Worm (Caenorhabditis elegans) whole organism, midembryonic: Measurements from ENCODE around the gene lips-1.

Experiments
- T22C8.4 ChIP-seq: fragments of 200-800 bp; sonication (Bioruptor generic); IDR thresholded peaks from 2 replicates; pipeline ENCODE4 v1.3.6; 2022; ENCODE audit warnings: missing genetic modification characterization, missing compliant biosample characterization
- cog-1 ChIP-seq: sonication (generic microtip); optimal IDR thresholded peaks from 2 replicates; lab custom pipeline; 2016; ENCODE audit warnings: missing genetic modification characterization, missing compliant biosample characterization
- flt-1 ChIP-seq: fragments of 200-800 bp; sonication (Bioruptor generic); IDR thresholded peaks from 2 replicates; pipeline ENCODE4 v1.3.6; 2022; ENCODE audit warnings: missing genetic modification characterization, missing compliant biosample characterization
- klf-2 ChIP-seq: fragments of 200-800 bp; sonication (Bioruptor generic); conservative IDR thresholded peaks from 2 replicates; pipeline ENCODE4 v1.3.6; 2022; ENCODE audit warnings: missing genetic modification reagents, missing genetic modification characterization, missing compliant biosample characterization
- med-1 ChIP-seq: sonication (generic microtip); optimal IDR thresholded peaks from 2 replicates; lab custom pipeline; 2017; ENCODE audit warnings: missing genetic modification characterization, mild to moderate bottlenecking, missing compliant biosample characterization, antibody characterized with exemption, missing genetic modification reagents; ENCODE audit not compliant: insufficient read depth
- ref-1 ChIP-seq: fragments of 200-800 bp; sonication (Bioruptor generic); conservative IDR thresholded peaks from 2 replicates; pipeline ENCODE4 v1.3.6; 2022; ENCODE audit warnings: missing genetic modification reagents, missing genetic modification characterization, missing compliant biosample characterization
- tab-1 ChIP-seq: fragments of 200-800 bp; sonication (Bioruptor generic); IDR thresholded peaks from 2 replicates; pipeline ENCODE4 v1.3.6; 2022; ENCODE audit warnings: missing genetic modification characterization, missing compliant biosample characterization
- ztf-23 ChIP-seq: fragments of 200-800 bp; sonication (Bioruptor generic); IDR thresholded peaks from 2 replicates; pipeline ENCODE4 v1.3.6; 2022; ENCODE audit warnings: missing genetic modification reagents, missing genetic modification characterization, missing compliant biosample characterization
- ztf-29 ChIP-seq: fragments of 200-800 bp; sonication (Bioruptor generic); IDR thresholded peaks from 2 replicates; pipeline ENCODE4 v1.3.6; 2022; ENCODE audit warnings: missing genetic modification reagents, missing genetic modification characterization, missing compliant biosample characterization

lips-1 gene

DNA sequence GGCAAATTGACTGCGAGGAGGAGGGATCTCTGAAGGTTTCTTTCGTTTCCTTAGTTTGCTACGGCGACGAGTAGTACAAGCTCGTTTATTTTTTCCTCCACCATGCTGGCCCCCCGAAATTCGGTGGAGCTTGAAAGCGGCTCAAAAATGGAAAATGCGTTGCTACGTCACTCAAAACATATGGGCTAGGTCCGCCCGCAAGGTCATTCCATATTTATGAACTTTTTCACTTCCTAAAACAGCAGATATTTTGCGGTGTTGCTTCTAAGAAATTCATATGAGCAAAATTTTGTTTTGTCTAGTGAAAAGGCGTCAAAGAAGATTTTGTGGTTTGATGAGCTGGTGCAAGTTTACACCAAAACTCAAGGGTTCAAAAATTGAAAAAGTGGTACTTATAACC, 41.9 kb downstream of the lips-1 start:
- TF ChIP-seq T22C8.4 (GFP tag; lab: Robert Waterston, UW) (no peak), tab-1 (GFP tag; lab: Robert Waterston, UW) (no peak), ztf-29 (GFP tag; lab: Robert Waterston, UW) (no peak), flt-1 (GFP tag; lab: Robert Waterston, UW) (no peak), ref-1 (GFP tag; lab: Robert Waterston, UW) (no peak), med-1 (no peak), cog-1 (no peak), klf-2 (GFP tag; lab: Robert Waterston, UW) (no peak), ztf-23 (GFP tag; lab: Robert Waterston, UW) (no peak)

DNA sequence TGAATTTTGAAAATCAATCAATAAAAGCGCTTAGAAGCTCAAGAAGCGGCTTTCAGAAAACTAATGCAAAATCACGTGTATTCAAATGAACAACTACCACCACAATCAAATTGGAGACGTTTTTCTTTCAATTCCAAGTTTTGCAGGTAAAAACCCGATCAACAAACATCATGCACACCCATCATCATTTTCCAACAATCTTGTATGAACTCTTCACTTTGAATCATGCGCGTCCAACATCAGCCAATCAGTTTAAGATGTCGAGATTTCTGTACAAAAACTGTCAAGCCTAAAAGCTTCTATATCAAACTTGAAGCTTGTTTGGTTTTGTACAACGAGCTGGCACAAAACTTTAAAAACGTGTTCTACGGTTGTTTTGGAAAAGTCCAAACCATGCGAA, 46.2 kb downstream of the lips-1 start:
- no peak for TF ChIP-seq ztf-23 (GFP tag; lab: Robert Waterston, UW)
- TF ChIP-seq cog-1 = no peak
- TF ChIP-seq T22C8.4 (GFP tag; lab: Robert Waterston, UW) = no peak
- TF ChIP-seq ref-1 (GFP tag; lab: Robert Waterston, UW) = no peak

DNA sequence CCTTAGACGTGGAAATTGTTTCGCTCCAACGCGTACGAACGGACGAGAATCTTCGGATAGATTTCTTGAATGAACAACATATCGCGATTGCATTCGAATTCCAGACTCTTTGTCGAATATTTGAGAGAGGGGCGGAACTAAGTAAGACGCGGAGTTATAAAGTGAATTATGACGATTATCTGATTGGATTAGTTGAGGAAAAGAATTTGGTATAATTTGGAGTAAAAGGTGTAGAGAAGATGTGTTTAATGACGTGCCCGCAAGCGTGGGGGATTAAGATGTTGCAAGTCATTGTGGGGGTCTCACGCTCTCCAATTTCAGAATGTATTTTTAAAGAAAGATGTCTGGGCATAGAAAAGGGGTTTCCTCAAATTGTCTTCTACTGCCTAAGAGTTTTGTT, 52.5 kb downstream of the lips-1 start:
- TF ChIP-seq med-1 (no peak), ztf-29 (GFP tag; lab: Robert Waterston, UW) (no peak)
